Fruit fly (Drosophila melanogaster) whole organism, prepupa: ENCODE results near the gene CG4911.

Experiments
- CG3032 ChIP-seq: fragments of 200-800 bp; optimal IDR thresholded peaks from 2 replicates; lab custom pipeline; 2019; ENCODE audit warnings: missing biosample characterization, mild to moderate bottlenecking, missing genetic modification characterization, moderate library complexity
- CG6808 ChIP-seq: fragments of 200-800 bp; sonication (Bioruptor generic); optimal IDR thresholded peaks from 3 replicates; lab custom pipeline; 2017; ENCODE audit warnings: missing biosample characterization, missing genetic modification characterization, mild to moderate bottlenecking, moderate library complexity, missing genetic modification reagents
- Ets21C ChIP-seq: fragments of 200-800 bp; sonication (Bioruptor generic); optimal IDR thresholded peaks from 3 replicates; lab custom pipeline; 2016; ENCODE audit warnings: missing biosample characterization, missing genetic modification characterization
- Gug ChIP-seq: fragments of 200-800 bp; sonication (Bioruptor generic); IDR thresholded peaks from 2 replicates; pipeline ENCODE4 v1.3.6; 2022; ENCODE audit warnings: missing biosample characterization, missing genetic modification characterization
- Smox ChIP-seq: fragments of 200-800 bp; sonication (Bioruptor generic); optimal IDR thresholded peaks from 3 replicates; lab custom pipeline; 2016; ENCODE audit warnings: missing biosample characterization, missing genetic modification characterization
- pdm3 ChIP-seq: fragments of 200-800 bp; sonication (Bioruptor generic); optimal IDR thresholded peaks from 3 replicates; lab custom pipeline; 2016; ENCODE audit warnings: missing biosample characterization, missing genetic modification characterization

DNA sequence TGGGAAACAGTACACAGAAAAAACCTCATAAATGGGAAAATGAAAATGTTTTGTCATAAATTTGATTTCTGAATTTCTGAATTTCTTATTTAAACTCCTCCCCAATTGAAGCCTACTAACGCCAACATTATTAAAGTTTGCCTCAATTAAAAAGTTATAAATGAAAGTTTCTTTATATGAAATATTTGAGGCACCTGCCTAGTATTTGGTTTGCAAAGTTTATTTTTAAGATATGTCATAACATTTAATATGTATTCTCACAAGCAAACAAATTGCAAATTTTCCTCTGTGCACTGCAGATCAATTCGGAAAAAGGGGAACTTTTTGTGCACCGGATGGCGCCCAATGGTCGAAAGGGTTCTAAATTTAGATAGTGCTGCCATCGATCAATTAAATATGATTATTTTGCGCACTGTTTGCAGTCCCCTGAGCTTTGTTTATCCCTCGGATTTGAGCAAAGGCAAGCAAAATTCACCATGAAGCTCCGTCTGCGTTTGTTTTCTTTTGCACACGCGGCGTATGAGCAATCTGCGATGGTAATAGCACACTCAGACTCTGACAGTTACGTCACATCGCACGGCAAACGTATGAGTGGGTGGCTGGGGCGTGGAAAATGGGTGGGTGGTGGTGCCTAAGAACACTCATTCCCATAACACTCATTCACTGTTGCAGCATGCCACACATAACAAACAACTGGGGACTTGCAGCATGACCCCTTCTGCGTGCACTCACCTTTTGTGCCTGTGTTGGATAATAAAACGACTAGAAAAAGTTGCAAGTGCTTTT lies 7.4 kb downstream of the CG4911 start:
- TF ChIP-seq CG3032 (tag; lab: Kevin White, UChicago) (peak; percentile 23), Gug (peak; percentile 62), pdm3 (GFP tag; lab: Kevin White, UChicago) (peak; percentile 46), Ets21C (GFP tag; lab: Kevin White, UChicago) (no peak), Smox (GFP tag; lab: Kevin White, UChicago) (no peak), CG6808 (GFP tag; lab: Kevin White, UChicago) (no peak)
